Worm (Caenorhabditis elegans): ENCODE data around the gene his-1.

The his-1 gene

ce11 chrV:16024300-16024699 is 18.0 kb upstream of the his-1 start, which contains the start of gene T10C6.6 (continued):
- TF ChIP-seq let-526 (GFP tag; IDR thresholded peaks at IDR 0.05) = no peak
- TF ChIP-seq ceh-91 (GFP tag; IDR thresholded peaks at IDR 0.05) = no peak
- TF ChIP-seq T07F8.4 (tag; optimal IDR thresholded peaks at IDR 0.05) = no peak
- TF ChIP-seq bed-1 (GFP tag; IDR thresholded peaks at IDR 0.05) = no peak
- TF ChIP-seq snpc-3.4 (tag; optimal IDR thresholded peaks at IDR 0.05) = no peak
- TF ChIP-seq tbp1 (GFP tag; optimal IDR thresholded peaks at IDR 0.05) = no peak
- peak; percentile 12 for TF ChIP-seq him-1 (tag; optimal IDR thresholded peaks at IDR 0.05)
- no peak for TF ChIP-seq repo-1 (tag; optimal IDR thresholded peaks at IDR 0.05)
- TF ChIP-seq mcd-1 (GFP tag; IDR thresholded peaks at IDR 0.05) = no peak
- peak; percentile 24; the same call in 1 of the 2 replicates for TF ChIP-seq B0336.3 (GFP tag; IDR thresholded peaks at IDR 0.05)

- TF ChIP-seq snpc-3.4 (tag; optimal IDR thresholded peaks at IDR 0.05) = no peak
- no peak for TF ChIP-seq lsy-27 (tag; optimal IDR thresholded peaks at IDR 0.05; ENCODE audit: borderline replicate concordance, insufficient read depth)
- no peak for TF ChIP-seq bed-1 (GFP tag; IDR thresholded peaks at IDR 0.05)
- peak; percentile 51 for TF ChIP-seq zfh-2 (GFP tag; conservative IDR thresholded peaks at IDR 0.05)
Observed at ce11 chrV:16024917-16025316, 17.4 kb upstream of the his-1 start.

- TF ChIP-seq aptf-2 (GFP tag; conservative IDR thresholded peaks at IDR 0.05) (peak; percentile 92), unc-130 (GFP tag; optimal IDR thresholded peaks at IDR 0.05) (no peak)
Observed at ce11 chrV:16029237-16029636, 13.1 kb upstream of the his-1 start.

- no peak for TF ChIP-seq nfyb-1 (GFP tag; IDR thresholded peaks at IDR 0.05)
- peak; percentile 39; the same call in 1 of the 2 replicates for TF ChIP-seq madf-3 (GFP tag; IDR thresholded peaks at IDR 0.05)
- peak; percentile 100 for TF ChIP-seq aptf-2 (GFP tag; conservative IDR thresholded peaks at IDR 0.05)
- no peak for TF ChIP-seq tlf-1 (GFP tag; optimal IDR thresholded peaks at IDR 0.05)
- TF ChIP-seq D2030.7 (GFP tag; IDR thresholded peaks at IDR 0.05) = peak; percentile 18; the same call in 1 of the 2 replicates
- no peak for TF ChIP-seq lin-26 (GFP tag; IDR thresholded peaks at IDR 0.05)
- no peak for TF ChIP-seq ceh-100 (GFP tag; IDR thresholded peaks at IDR 0.05)
- no peak for TF ChIP-seq bed-1 (GFP tag; IDR thresholded peaks at IDR 0.05)
- peak; percentile 34 for TF ChIP-seq efl-1 (GFP tag; optimal IDR thresholded peaks at IDR 0.05)
- TF ChIP-seq xnd-1 (tag; optimal IDR thresholded peaks at IDR 0.05) = peak; percentile 7
- no peak for TF ChIP-seq ZK185.1 (tag; optimal IDR thresholded peaks at IDR 0.05; ENCODE audit: poor library complexity, severe bottlenecking)
- peak; percentile 69 for TF ChIP-seq madf-8 (GFP tag; conservative IDR thresholded peaks at IDR 0.05)
- TF ChIP-seq madf-6 (GFP tag; IDR thresholded peaks at IDR 0.05) = peak; percentile 87
- TF ChIP-seq nhr-120 (GFP tag; IDR thresholded peaks at IDR 0.05) = no peak
- TF ChIP-seq dpl-1 (GFP tag; optimal IDR thresholded peaks at IDR 0.05) = no peak
- peak; percentile 98 for TF ChIP-seq aptf-3 (GFP tag; IDR thresholded peaks at IDR 0.05)
- 0 out of 2 replicates have a peak, but pooled peaks have one; percentile 10 for TF ChIP-seq lir-1 (GFP tag; conservative IDR thresholded peaks at IDR 0.05)
- no peak for TF ChIP-seq him-1 (tag; optimal IDR thresholded peaks at IDR 0.05)
Observed at ce11 chrV:16031571-16031970, 10.7 kb upstream of the his-1 start, which contains the start of gene T10C6.7. Gene T10C6.7 (minus strand): TSS chrV:16031713.

- no peak for TF ChIP-seq hlh-26 (GFP tag; conservative IDR thresholded peaks at IDR 0.05)
- TF ChIP-seq him-1 (tag; optimal IDR thresholded peaks at IDR 0.05) = no peak
- TF ChIP-seq F33H1.4 (GFP tag; IDR thresholded peaks at IDR 0.05) = no peak
- TF ChIP-seq hlh-12 (tag; optimal IDR thresholded peaks at IDR 0.05) = no peak
- TF ChIP-seq mel-28 (tag; optimal IDR thresholded peaks at IDR 0.05; ENCODE audit: borderline replicate concordance) = no peak
- no peak for TF ChIP-seq tlf-1 (GFP tag; optimal IDR thresholded peaks at IDR 0.05)
- no peak for TF ChIP-seq lir-1 (GFP tag; conservative IDR thresholded peaks at IDR 0.05)
- no peak for TF ChIP-seq F49E8.2 (tag; optimal IDR thresholded peaks at IDR 0.05; ENCODE audit: insufficient read depth)
- TF ChIP-seq bed-1 (GFP tag; IDR thresholded peaks at IDR 0.05) = no peak
- no peak for TF ChIP-seq fkh-3 (tag; optimal IDR thresholded peaks at IDR 0.05)
- no peak for TF ChIP-seq lin-26 (GFP tag; IDR thresholded peaks at IDR 0.05)
Observed at ce11 chrV:16032761-16033160, 9.6 kb upstream of the his-1 start, which contains the start of gene T10C6.16. Gene T10C6.16 (minus strand): TSS chrV:16033005.

All from whole organism, young adult.